Fruit fly (Drosophila melanogaster) whole organism, larva: Measurements from ENCODE around the gene CG46462.

Experiments
- noc ChIP-seq: fragments of 200-800 bp; sonication (Bioruptor generic); optimal IDR thresholded peaks from 3 replicates; lab custom pipeline; 2019; ENCODE audit warnings: missing biosample characterization, mild to moderate bottlenecking, missing genetic modification characterization, moderate library complexity

The CG46462 gene

dm6 chr3L:19981385-19981784 is 49.9 kb downstream of the CG46462 start, which contains the start of gene CG17732:
Gene CG17732 (plus strand): TSS chr3L:19981685.
- TF ChIP-seq noc, result no peak
